Fruit fly (Drosophila melanogaster) whole organism: ENCODE results near the gene sip2.

Experiments used
- Dll ChIP-seq: fragments of >200 bp; optimal IDR thresholded peaks from 2 replicates; lab custom pipeline; 2017
- EcR ChIP-seq, 2 experiments: fragments of >200 bp; optimal IDR thresholded peaks; 2 replicates each; lab custom pipeline; 2017; ENCODE audit warnings: missing biosample characterization in 2 of 2, missing genetic modification characterization in 2 of 2, missing genetic modification reagents in 2 of 2
- pan ChIP-seq: fragments of >200 bp; optimal IDR thresholded peaks from 2 replicates; lab custom pipeline; 2017
- psq ChIP-seq: fragments of >200 bp; optimal IDR thresholded peaks from 2 replicates; lab custom pipeline; 2017
- usp ChIP-seq: fragments of >200 bp; optimal IDR thresholded peaks from 2 replicates; lab custom pipeline; 2017; ENCODE audit warnings: missing biosample characterization, missing genetic modification characterization, mixed read lengths

DNA sequence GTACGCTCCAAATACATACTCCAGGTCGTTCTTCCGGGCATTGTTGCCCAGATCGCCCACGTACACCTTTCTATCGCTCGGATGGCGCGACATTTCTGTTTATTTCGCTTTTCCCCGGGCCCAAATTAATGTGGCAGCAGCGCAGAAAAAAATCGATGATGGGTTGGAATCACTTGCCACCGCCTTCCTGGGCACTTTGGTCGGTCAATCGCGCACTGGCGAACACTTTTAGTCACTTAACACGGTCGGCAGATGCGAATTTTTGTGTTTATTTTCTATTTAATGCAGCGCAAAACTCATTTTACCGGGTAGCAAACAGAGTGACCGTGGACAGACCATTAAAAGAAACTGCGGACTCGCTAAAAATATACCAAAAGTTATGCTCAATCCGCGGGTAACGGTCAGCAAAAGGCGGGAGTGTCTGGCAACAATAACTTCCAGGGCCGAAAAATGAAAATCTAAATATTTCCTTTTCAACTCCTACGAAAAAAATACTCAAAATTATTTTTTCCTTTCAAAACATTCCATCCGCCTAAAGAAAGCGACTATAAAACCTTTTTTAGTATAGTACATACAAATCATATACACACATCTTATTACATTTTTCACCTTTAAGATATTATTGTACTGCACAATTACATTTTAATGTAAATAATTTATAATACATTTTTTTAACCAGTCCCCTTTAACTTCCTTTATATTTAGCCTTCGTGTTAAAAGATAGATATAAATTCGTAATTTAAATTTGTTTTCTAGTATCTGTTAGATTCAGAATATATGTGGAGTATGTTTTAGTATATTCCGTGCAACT, 43.8 kb downstream of the sip2 start, which contains the start of gene x16:
- TF ChIP-seq usp, result no peak
- TF ChIP-seq psq (lab: Kevin White, UChicago), result no peak
- no peak for TF ChIP-seq Dll (lab: Kevin White, UChicago)
- TF ChIP-seq pan (lab: Kevin White, UChicago), result no peak
- no peak for TF ChIP-seq EcR (GFP tag; optimal IDR thresholded peaks at IDR 0.05; lab: Kevin White, UChicago)
